Fruit fly (Drosophila melanogaster): ENCODE data around the gene CG15578.

Gene CG15578

dm6 chrX:4262661-4263060 is 15.1 kb downstream of the CG15578 start (continued):
- peak; percentile 43 for TF ChIP-seq CG18262 (tag; optimal IDR thresholded peaks at IDR 0.05)
- TF ChIP-seq pita (GFP tag; optimal IDR thresholded peaks at IDR 0.05) = no peak
- no peak; the same call in 1 of the 2 replicates for TF ChIP-seq NFAT (GFP tag; IDR thresholded peaks at IDR 0.05)
- TF ChIP-seq Fer2 (tag; optimal IDR thresholded peaks at IDR 0.05) = no peak
- TF ChIP-seq zfh1 (GFP tag; IDR thresholded peaks at IDR 0.05) = peak; percentile 60; the same call in 2 of the 3 replicates
- peak; percentile 68 for TF ChIP-seq gem (tag; optimal IDR thresholded peaks at IDR 0.05)
- peak; percentile 41 for TF ChIP-seq CG30431 (GFP tag; optimal IDR thresholded peaks at IDR 0.05)
- peak; percentile 68 for TF ChIP-seq CG7839 (tag; optimal IDR thresholded peaks at IDR 0.05)
- TF ChIP-seq jing (GFP tag; optimal IDR thresholded peaks at IDR 0.05) = peak; percentile 44
- peak; percentile 66 for TF ChIP-seq CG11504 (tag; optimal IDR thresholded peaks at IDR 0.05)
- no peak for TF ChIP-seq sr (GFP tag; IDR thresholded peaks at IDR 0.05)
- 0 out of 2 replicates have a peak, but pooled peaks have one; percentile 22 for TF ChIP-seq MBD-R2 (GFP tag; IDR thresholded peaks at IDR 0.05)
- TF ChIP-seq CG4707 (GFP tag; optimal IDR thresholded peaks at IDR 0.05) = peak; percentile 4
- peak; percentile 51 for TF ChIP-seq chm (GFP tag; IDR thresholded peaks at IDR 0.05)
- TF ChIP-seq CG32767 (GFP tag; IDR thresholded peaks at IDR 0.05) = no peak
- TF ChIP-seq Oli (tag; optimal IDR thresholded peaks at IDR 0.05) = peak; percentile 52
- TF ChIP-seq CG17612 (GFP tag; IDR thresholded peaks at IDR 0.05) = no peak
- no peak for TF ChIP-seq MESR4 (GFP tag; optimal IDR thresholded peaks at IDR 0.05)
- TF ChIP-seq org-1 (GFP tag; optimal IDR thresholded peaks at IDR 0.05) = peak; percentile 42
- TF ChIP-seq CG13287 (GFP tag; IDR thresholded peaks at IDR 0.05; ENCODE audit: partially characterized antibody) = no peak
- TF ChIP-seq CG2712 (tag; optimal IDR thresholded peaks at IDR 0.05) = peak; percentile 41
- peak; percentile 28 for TF ChIP-seq CG4424 (GFP tag; optimal IDR thresholded peaks at IDR 0.05)
- TF ChIP-seq CG7372 (GFP tag; IDR thresholded peaks at IDR 0.05) = peak; percentile 18; the same call in 1 of the 2 replicates
- no peak for TF ChIP-seq kni (GFP tag; optimal IDR thresholded peaks at IDR 0.05)
- TF ChIP-seq tna (GFP tag; IDR thresholded peaks at IDR 0.05; ENCODE audit: partially characterized antibody) = no peak
- TF ChIP-seq mirr (GFP tag; optimal IDR thresholded peaks at IDR 0.05) = no peak
- TF ChIP-seq run (tag; optimal IDR thresholded peaks at IDR 0.05) = no peak
- TF ChIP-seq lola (GFP tag; optimal IDR thresholded peaks at IDR 0.05) = peak in 1 of 3 experiments; percentile 42
- TF ChIP-seq CG10431 (GFP tag; optimal IDR thresholded peaks at IDR 0.05) = no peak
- TF ChIP-seq unc-4 (GFP tag; IDR thresholded peaks at IDR 0.05; ENCODE audit: partially characterized antibody) = no peak
- TF ChIP-seq trem (tag; optimal IDR thresholded peaks at IDR 0.05) = no peak
- no peak for TF ChIP-seq Sry-δ (GFP tag; optimal IDR thresholded peaks at IDR 0.05)
- 0 out of 3 replicates have a peak, but pooled peaks have one; percentile 15 for TF ChIP-seq Dbx (GFP tag; IDR thresholded peaks at IDR 0.05)
- TF ChIP-seq tap (tag; optimal IDR thresholded peaks at IDR 0.05) = no peak
- no peak for TF ChIP-seq Trl (optimal IDR thresholded peaks at IDR 0.05)
- TF ChIP-seq Trl (GFP tag; optimal IDR thresholded peaks at IDR 0.05) = peak; percentile 28
- TF ChIP-seq CG6272 (GFP tag; IDR thresholded peaks at IDR 0.05) = no peak
- no peak for TF ChIP-seq CG16813 (GFP tag; IDR thresholded peaks at IDR 0.05; ENCODE audit: partially characterized antibody)
- no peak for TF ChIP-seq Ets97D (GFP tag; optimal IDR thresholded peaks at IDR 0.05)
- TF ChIP-seq Med (GFP tag) = peak; percentile 90
- peak; percentile 19 for TF ChIP-seq HLH54F (GFP tag; optimal IDR thresholded peaks at IDR 0.05)
- TF ChIP-seq CG13424 (tag; optimal IDR thresholded peaks at IDR 0.05) = peak; percentile 57
- no peak for TF ChIP-seq CG1792 (GFP tag; optimal IDR thresholded peaks at IDR 0.05)
- no peak for TF ChIP-seq gcm (GFP tag; optimal IDR thresholded peaks at IDR 0.05)
- no peak for TF ChIP-seq CG1832 (GFP tag; optimal IDR thresholded peaks at IDR 0.05)
- TF ChIP-seq grau (tag; optimal IDR thresholded peaks at IDR 0.05) = peak; percentile 64
- no peak for TF ChIP-seq CG10274 (GFP tag; optimal IDR thresholded peaks at IDR 0.05)
- TF ChIP-seq wor (GFP tag; IDR thresholded peaks at IDR 0.05) = no peak
- TF ChIP-seq cas (GFP tag; IDR thresholded peaks at IDR 0.05) = no peak
- TF ChIP-seq nerfin-2 (GFP tag; IDR thresholded peaks at IDR 0.05; ENCODE audit: partially characterized antibody) = no peak
- no peak for TF ChIP-seq CG4328 (GFP tag; optimal IDR thresholded peaks at IDR 0.05)

Data from whole organism, embryonic.